Fruit fly (Drosophila melanogaster) whole organism, embryonic: ENCODE results near the gene CG14043.
A peak's percentile ranks its signal among the peaks of the same experiment; 100 is the strongest.

Source experiments
- CG11093 ChIP-seq: fragments of 200-800 bp; sonication (Bioruptor generic); IDR thresholded peaks from 3 replicates; pipeline ENCODE4 v1.3.6; 2022; ENCODE audit warnings: missing biosample characterization, missing genetic modification characterization
- CG11504 ChIP-seq: fragments of 200-800 bp; sonication (Bioruptor generic); optimal IDR thresholded peaks from 3 replicates; lab custom pipeline; 2019; ENCODE audit warnings: missing biosample characterization, mild to moderate bottlenecking, missing genetic modification characterization, moderate library complexity
- CG11695 ChIP-seq: fragments of 200-800 bp; sonication (Bioruptor generic); IDR thresholded peaks from 3 replicates; pipeline ENCODE4 v1.3.6; 2022; ENCODE audit warnings: missing biosample characterization, missing genetic modification characterization
- CG12071 ChIP-seq: fragments of 200-800 bp; sonication (Bioruptor generic); optimal IDR thresholded peaks from 3 replicates; lab custom pipeline; 2018; ENCODE audit warnings: missing biosample characterization, mild to moderate bottlenecking, missing genetic modification characterization
- CG12236 ChIP-seq: fragments of 200-800 bp; sonication (Bioruptor generic); optimal IDR thresholded peaks from 2 replicates; lab custom pipeline; 2016; ENCODE audit warnings: missing biosample characterization, missing genetic modification characterization
- CG1529 ChIP-seq: fragments of 200-800 bp; sonication (Bioruptor generic); optimal IDR thresholded peaks from 3 replicates; lab custom pipeline; 2018; ENCODE audit warnings: missing biosample characterization, missing genetic modification characterization
- CG15479 ChIP-seq: fragments of 200-800 bp; sonication (Bioruptor generic); optimal IDR thresholded peaks from 3 replicates; lab custom pipeline; 2019; ENCODE audit warnings: missing biosample characterization, mild to moderate bottlenecking, missing genetic modification characterization, moderate library complexity
- CG1602 ChIP-seq: fragments of 200-800 bp; sonication (Bioruptor generic); optimal IDR thresholded peaks from 3 replicates; lab custom pipeline; 2016; ENCODE audit warnings: missing biosample characterization, missing genetic modification characterization
- CG1647 ChIP-seq: fragments of 200-800 bp; sonication (Bioruptor generic); optimal IDR thresholded peaks from 3 replicates; lab custom pipeline; 2016; ENCODE audit warnings: missing biosample characterization, missing genetic modification characterization
- CG17359 ChIP-seq: fragments of 200-800 bp; sonication (Bioruptor generic); optimal IDR thresholded peaks from 3 replicates; lab custom pipeline; 2018; ENCODE audit warnings: missing biosample characterization, mild to moderate bottlenecking, missing genetic modification characterization, moderate library complexity
- CG18599 ChIP-seq: fragments of 200-800 bp; sonication (Bioruptor generic); optimal IDR thresholded peaks from 3 replicates; lab custom pipeline; 2017; ENCODE audit warnings: missing biosample characterization, missing genetic modification characterization, mild to moderate bottlenecking, moderate library complexity, missing genetic modification reagents
- CG18764 ChIP-seq: fragments of 200-800 bp; sonication (Bioruptor generic); optimal IDR thresholded peaks from 3 replicates; lab custom pipeline; 2016; ENCODE audit warnings: missing biosample characterization, missing genetic modification characterization
- CG31224 ChIP-seq: fragments of 200-800 bp; sonication (Bioruptor generic); IDR thresholded peaks from 2 replicates; pipeline ENCODE4 v1.3.6; 2022; ENCODE audit warnings: missing biosample characterization, missing genetic modification characterization
- CG4328 ChIP-seq: fragments of 200-800 bp; sonication (Bioruptor generic); optimal IDR thresholded peaks from 3 replicates; lab custom pipeline; 2017; ENCODE audit warnings: missing biosample characterization, missing genetic modification reagents, missing genetic modification characterization
- CG4854 ChIP-seq: fragments of 200-800 bp; sonication (Bioruptor generic); optimal IDR thresholded peaks from 2 replicates; lab custom pipeline; 2016; ENCODE audit warnings: missing biosample characterization, missing genetic modification characterization, inconsistent platforms
- CG7271 ChIP-seq: fragments of 200-800 bp; sonication (Bioruptor generic); optimal IDR thresholded peaks from 2 replicates; lab custom pipeline; 2018; ENCODE audit warnings: missing biosample characterization, mild to moderate bottlenecking, missing genetic modification characterization, moderate library complexity
- CG8765 ChIP-seq: fragments of 200-800 bp; sonication (Bioruptor generic); IDR thresholded peaks from 2 replicates; pipeline ENCODE4 v1.3.6; 2022; ENCODE audit warnings: missing biosample characterization, missing genetic modification characterization
- CG9727 ChIP-seq: fragments of 200-800 bp; sonication (Bioruptor generic); optimal IDR thresholded peaks from 3 replicates; lab custom pipeline; 2017; ENCODE audit warnings: missing biosample characterization, mild to moderate bottlenecking, missing genetic modification characterization
- CTCF ChIP-seq: fragments of 200-800 bp; sonication (Bioruptor generic); optimal IDR thresholded peaks from 2 replicates; lab custom pipeline; 2017; ENCODE audit warnings: missing biosample characterization, mild to moderate bottlenecking, missing genetic modification characterization, moderate library complexity
- CoRest ChIP-seq: fragments of 200-800 bp; sonication (Bioruptor generic); optimal IDR thresholded peaks from 3 replicates; lab custom pipeline; 2018; ENCODE audit warnings: missing biosample characterization, mild to moderate bottlenecking, missing genetic modification characterization, moderate library complexity
- Deaf1 ChIP-seq: fragments of 200-800 bp; optimal IDR thresholded peaks from 3 replicates; lab custom pipeline; 2019; ENCODE audit warnings: missing biosample characterization, mild to moderate bottlenecking, missing genetic modification characterization, moderate library complexity
- Dip2 ChIP-seq: fragments of 200-800 bp; sonication (Bioruptor generic); IDR thresholded peaks from 2 replicates; pipeline ENCODE4 v1.3.6; 2022; ENCODE audit warnings: missing biosample characterization, missing genetic modification characterization
- HLH54F ChIP-seq: fragments of 200-800 bp; sonication (Bioruptor generic); optimal IDR thresholded peaks from 3 replicates; lab custom pipeline; 2016; ENCODE audit warnings: missing biosample characterization, missing genetic modification characterization
- HmgZ ChIP-seq: fragments of 200-800 bp; sonication (Bioruptor generic); optimal IDR thresholded peaks from 2 replicates; lab custom pipeline; 2018; ENCODE audit warnings: missing biosample characterization, mild to moderate bottlenecking, missing genetic modification characterization
- Neu2 ChIP-seq: fragments of 200-800 bp; sonication (Bioruptor generic); optimal IDR thresholded peaks from 3 replicates; lab custom pipeline; 2016; ENCODE audit warnings: missing biosample characterization, missing genetic modification characterization, borderline replicate concordance
- Pdp1 ChIP-seq, 2 experiments: fragments of 200-800 bp; sonication (Bioruptor generic); optimal IDR thresholded peaks; 3 replicates each; lab custom pipeline; 2016; ENCODE audit warnings: missing biosample characterization in 2 of 2, missing genetic modification characterization in 2 of 2, mild to moderate bottlenecking in 1 of 2, moderate library complexity in 1 of 2
- Poxn ChIP-seq: fragments of 200-800 bp; sonication (Bioruptor generic); IDR thresholded peaks from 2 replicates; pipeline ENCODE4 v1.3.6; 2022; ENCODE audit warnings: missing biosample characterization, missing genetic modification characterization
- Ptx1 ChIP-seq: fragments of 200-800 bp; sonication (Bioruptor generic); IDR thresholded peaks from 2 replicates; pipeline ENCODE4 v1.3.6; 2022; ENCODE audit warnings: missing biosample characterization, missing genetic modification characterization
- Rfx ChIP-seq: fragments of 200-800 bp; sonication (Bioruptor generic); IDR thresholded peaks from 2 replicates; pipeline ENCODE4 v1.3.6; 2022; ENCODE audit warnings: missing biosample characterization, missing genetic modification characterization
- Spps ChIP-seq: fragments of 200-800 bp; sonication (Bioruptor generic); optimal IDR thresholded peaks from 2 replicates; lab custom pipeline; 2018; ENCODE audit warnings: missing biosample characterization, mild to moderate bottlenecking, missing genetic modification characterization
- ash1 ChIP-seq: fragments of 200-800 bp; sonication (Bioruptor generic); optimal IDR thresholded peaks from 2 replicates; lab custom pipeline; 2018; ENCODE audit warnings: missing biosample characterization, mild to moderate bottlenecking, missing genetic modification characterization
- dan ChIP-seq: fragments of 200-800 bp; sonication (Bioruptor generic); IDR thresholded peaks from 2 replicates; pipeline ENCODE4 v1.3.6; 2022; ENCODE audit warnings: missing biosample characterization, missing genetic modification characterization
- dati ChIP-seq: fragments of 200-800 bp; sonication (Bioruptor generic); IDR thresholded peaks from 2 replicates; pipeline ENCODE4 v1.3.6; 2022; ENCODE audit warnings: missing biosample characterization, missing genetic modification characterization
- disco-r ChIP-seq: fragments of 200-800 bp; sonication (Bioruptor generic); optimal IDR thresholded peaks from 2 replicates; lab custom pipeline; 2016; ENCODE audit warnings: missing biosample characterization, missing genetic modification characterization
- dmrt11E ChIP-seq: fragments of 200-800 bp; sonication (Bioruptor generic); optimal IDR thresholded peaks from 3 replicates; lab custom pipeline; 2018; ENCODE audit warnings: missing biosample characterization, mild to moderate bottlenecking, missing genetic modification characterization, moderate library complexity
- emc ChIP-seq: fragments of 200-800 bp; sonication (Bioruptor generic); optimal IDR thresholded peaks from 2 replicates; lab custom pipeline; 2016; ENCODE audit warnings: missing biosample characterization, missing genetic modification characterization
- exex ChIP-seq: fragments of 200-800 bp; sonication (Bioruptor generic); optimal IDR thresholded peaks from 4 replicates; lab custom pipeline; 2018; ENCODE audit warnings: missing biosample characterization, mild to moderate bottlenecking, missing genetic modification characterization, moderate library complexity
- fu2 ChIP-seq: fragments of 200-800 bp; sonication (Bioruptor generic); optimal IDR thresholded peaks from 2 replicates; lab custom pipeline; 2016; ENCODE audit warnings: missing biosample characterization, missing genetic modification characterization
- gce ChIP-seq: fragments of 200-800 bp; sonication (Bioruptor generic); IDR thresholded peaks from 3 replicates; pipeline ENCODE4 v1.3.6; 2022; ENCODE audit warnings: missing biosample characterization, missing genetic modification characterization
- nau ChIP-seq: fragments of 200-800 bp; sonication (Bioruptor generic); optimal IDR thresholded peaks from 3 replicates; lab custom pipeline; 2017; ENCODE audit warnings: missing biosample characterization, mild to moderate bottlenecking, missing genetic modification characterization, missing genetic modification reagents
- nmo ChIP-seq: fragments of 200-800 bp; sonication (Bioruptor generic); optimal IDR thresholded peaks from 2 replicates; lab custom pipeline; 2018; ENCODE audit warnings: missing biosample characterization, mild to moderate bottlenecking, missing genetic modification characterization, moderate library complexity
- phol ChIP-seq: fragments of 200-800 bp; sonication (Bioruptor generic); optimal IDR thresholded peaks from 3 replicates; lab custom pipeline; 2018; ENCODE audit warnings: missing biosample characterization, mild to moderate bottlenecking, missing genetic modification characterization, moderate library complexity
- pita ChIP-seq: fragments of 200-800 bp; sonication (Bioruptor generic); optimal IDR thresholded peaks from 2 replicates; lab custom pipeline; 2017; ENCODE audit warnings: missing biosample characterization, mild to moderate bottlenecking, missing genetic modification characterization
- salm ChIP-seq: fragments of 200-800 bp; sonication (Bioruptor generic); optimal IDR thresholded peaks from 2 replicates; lab custom pipeline; 2018; ENCODE audit warnings: missing biosample characterization, mild to moderate bottlenecking, missing genetic modification characterization
- sisA ChIP-seq: fragments of 200-800 bp; sonication (Bioruptor generic); IDR thresholded peaks from 2 replicates; pipeline ENCODE4 v1.3.6; 2022; ENCODE audit warnings: missing biosample characterization, missing genetic modification characterization
- so ChIP-seq: fragments of 200-800 bp; sonication (Bioruptor generic); IDR thresholded peaks from 3 replicates; pipeline ENCODE4 v1.3.6; 2022; ENCODE audit warnings: missing biosample characterization, missing genetic modification characterization
- sr ChIP-seq: fragments of 200-800 bp; sonication (Bioruptor generic); IDR thresholded peaks from 3 replicates; pipeline ENCODE4 v1.3.6; 2022; ENCODE audit warnings: missing biosample characterization, missing genetic modification characterization
- sug ChIP-seq: fragments of 200-800 bp; optimal IDR thresholded peaks from 2 replicates; lab custom pipeline; 2019; ENCODE audit warnings: missing biosample characterization, mild to moderate bottlenecking, missing genetic modification characterization, moderate library complexity
- tgo ChIP-seq: fragments of 200-800 bp; sonication (Bioruptor generic); IDR thresholded peaks from 3 replicates; pipeline ENCODE4 v1.3.6; 2022; ENCODE audit warnings: missing biosample characterization, missing genetic modification characterization
- vnd ChIP-seq: fragments of 200-800 bp; sonication (Bioruptor generic); IDR thresholded peaks from 3 replicates; pipeline ENCODE4 v1.3.6; 2022; ENCODE audit warnings: missing biosample characterization, missing genetic modification characterization; ENCODE audit not compliant: partially characterized antibody
- yki ChIP-seq: fragments of >200 bp; optimal IDR thresholded peaks from 3 replicates; lab custom pipeline; 2018

The CG14043 gene

dm6 chr2L:4999389-5000032 lies 28.0 kb downstream of the CG14043 start (continued):
- TF ChIP-seq gce (GFP tag; lab: Robert Waterston, UW) = peak; percentile 37; the same call in 2 of the 3 replicates
- TF ChIP-seq Neu2 = no peak
- TF ChIP-seq CG7271 (tag; lab: Kevin White, UChicago) = no peak
- no peak for TF ChIP-seq CG15479 (GFP tag; lab: Kevin White, UChicago)
- TF ChIP-seq fu2 = peak; percentile 21
- no peak for TF ChIP-seq disco-r
- peak; percentile 78 for TF ChIP-seq CG18599
- 0 out of 2 replicates have a peak, but pooled peaks have one; percentile 49 for TF ChIP-seq dati
- peak; percentile 69 to 89 for TF ChIP-seq Pdp1 (GFP tag; optimal IDR thresholded peaks at IDR 0.05; lab: Kevin White, UChicago)
- peak; percentile 51; the same call in 1 of the 2 replicates for TF ChIP-seq CG8765 (GFP tag; lab: Robert Waterston, UW)
- no peak for TF ChIP-seq CG12236 (GFP tag; lab: Kevin White, UChicago)
- peak; percentile 59; the same call in 2 of the 3 replicates for TF ChIP-seq CG11695
- peak; percentile 74 for TF ChIP-seq phol
- no peak for TF ChIP-seq CG1602
- TF ChIP-seq dmrt11E (tag; lab: Kevin White, UChicago) = peak; percentile 66
- no peak for TF ChIP-seq Dip2
- TF ChIP-seq Spps = no peak
- TF ChIP-seq nmo (GFP tag; lab: Kevin White, UChicago) = peak; percentile 62
- peak; percentile 22; the same call in 1 of the 3 replicates for TF ChIP-seq sr (GFP tag; lab: Robert Waterston, UW)
- peak; percentile 70; the same call in 1 of the 3 replicates for TF ChIP-seq so
- TF ChIP-seq Rfx (GFP tag; lab: Robert Waterston, UW) = peak; percentile 86
- TF ChIP-seq CG18764 (GFP tag; lab: Kevin White, UChicago) = peak; percentile 42
- peak; percentile 26 for TF ChIP-seq CTCF
- TF ChIP-seq Ptx1 (GFP tag; lab: Robert Waterston, UW) = peak; percentile 76
- TF ChIP-seq emc (GFP tag; lab: Kevin White, UChicago) = peak; percentile 39
- peak; percentile 26 for TF ChIP-seq sug (tag; lab: Kevin White, UChicago)
- TF ChIP-seq CG12071 (GFP tag; lab: Kevin White, UChicago) = peak; percentile 70
- peak; percentile 67 for TF ChIP-seq CG9727
- TF ChIP-seq CG11093 (GFP tag; lab: Robert Waterston, UW) = peak; percentile 69
- no peak for TF ChIP-seq CG4854 (GFP tag; lab: Kevin White, UChicago)
- no peak for TF ChIP-seq Poxn (GFP tag; lab: Robert Waterston, UW)
- no peak for TF ChIP-seq pita (GFP tag; lab: Kevin White, UChicago)
- peak; percentile 59 for TF ChIP-seq salm (tag; lab: Kevin White, UChicago)
- no peak for TF ChIP-seq yki
- TF ChIP-seq sisA (GFP tag; lab: Robert Waterston, UW) = peak; percentile 78
- peak; percentile 41 for TF ChIP-seq Deaf1 (tag; lab: Kevin White, UChicago)
- TF ChIP-seq CG17359 (tag; lab: Kevin White, UChicago) = peak; percentile 78
- peak; percentile 38 for TF ChIP-seq HmgZ (tag; lab: Kevin White, UChicago)
- peak; percentile 54; the same call in 1 of the 2 replicates for TF ChIP-seq CG31224 (GFP tag; lab: Robert Waterston, UW)
- peak; percentile 64 for TF ChIP-seq HLH54F (GFP tag; lab: Kevin White, UChicago)
- peak; percentile 73 for TF ChIP-seq tgo (GFP tag; lab: Robert Waterston, UW)
- peak; percentile 36 for TF ChIP-seq CG1647
- peak; percentile 77 for TF ChIP-seq exex (tag; lab: Kevin White, UChicago)
- no peak for TF ChIP-seq ash1
- peak; percentile 78 for TF ChIP-seq CG11504
- TF ChIP-seq nau (GFP tag; lab: Kevin White, UChicago) = no peak
- no peak for TF ChIP-seq CG1529 (GFP tag; lab: Kevin White, UChicago)
- TF ChIP-seq CG4328 (GFP tag; lab: Kevin White, UChicago) = peak; percentile 31
- no peak for TF ChIP-seq dan (GFP tag; lab: Robert Waterston, UW)
- no peak for TF ChIP-seq vnd (GFP tag; lab: Robert Waterston, UW)
- TF ChIP-seq CoRest (tag; lab: Kevin White, UChicago) = peak; percentile 75
